ENCODE assay signal across 1 fruit fly cellular context in genomic region chr3R:16987220-16987923, dm6.
TF ChIP-seq lines count a peak whose summit lies in the region.

Gene CG18622, minus strand, starts transcription at chr3R:16987732.

TF ChIP-seq in whole organism, embryonic, 481 proteins besides CTCF, POLR2A, EP300 and RAD21 (continued from another document and continues in another):
- TF ChIP-seq CG16779 (GFP tag; IDR thresholded peaks at IDR 0.05; lab: Robert Waterston, UW): no peak
- no peak for TF ChIP-seq ind (GFP tag; optimal IDR thresholded peaks at IDR 0.05; lab: Kevin White, UChicago)
- no peak for TF ChIP-seq vfl (GFP tag; optimal IDR thresholded peaks at IDR 0.05; lab: Kevin White, UChicago)
- 0 out of 2 replicates have a peak, but pooled peaks have one; percentile 19 for TF ChIP-seq CG4730 (GFP tag; IDR thresholded peaks at IDR 0.05; lab: Robert Waterston, UW)
- no peak for TF ChIP-seq dan (GFP tag; IDR thresholded peaks at IDR 0.05; lab: Robert Waterston, UW)
- no peak for TF ChIP-seq CG1832 (GFP tag; optimal IDR thresholded peaks at IDR 0.05; lab: Kevin White, UChicago)
- no peak for TF ChIP-seq Lim3 (GFP tag; IDR thresholded peaks at IDR 0.05; lab: Robert Waterston, UW)
- TF ChIP-seq Nf-YB (GFP tag; optimal IDR thresholded peaks at IDR 0.05; lab: Kevin White, UChicago): no peak
- no peak for TF ChIP-seq Dip2 (GFP tag; IDR thresholded peaks at IDR 0.05; lab: Robert Waterston, UW)
- TF ChIP-seq CG9727 (GFP tag; optimal IDR thresholded peaks at IDR 0.05; lab: Kevin White, UChicago): no peak
- TF ChIP-seq nerfin-2 (GFP tag; IDR thresholded peaks at IDR 0.05; lab: Robert Waterston, UW; ENCODE audit: partially characterized antibody): 0 out of 2 replicates have a peak, but pooled peaks have one; percentile 19
- TF ChIP-seq zen2 (GFP tag; IDR thresholded peaks at IDR 0.05; lab: Robert Waterston, UW; ENCODE audit: partially characterized antibody): no peak
- peak; percentile 19 for TF ChIP-seq Asciz (GFP tag; optimal IDR thresholded peaks at IDR 0.05; lab: Kevin White, UChicago)
- TF ChIP-seq B-H2 (GFP tag; optimal IDR thresholded peaks at IDR 0.05; lab: Kevin White, UChicago): peak; percentile 19
- no peak for TF ChIP-seq wek (GFP tag; optimal IDR thresholded peaks at IDR 0.05; lab: Kevin White, UChicago)
- no peak for TF ChIP-seq CG10147 (GFP tag; optimal IDR thresholded peaks at IDR 0.05; lab: Kevin White, UChicago)
- no peak for TF ChIP-seq CG42726 (GFP tag; IDR thresholded peaks at IDR 0.05; lab: Robert Waterston, UW; ENCODE audit: partially characterized antibody)
- TF ChIP-seq PHDP (tag; optimal IDR thresholded peaks at IDR 0.05; lab: Kevin White, UChicago): no peak
- TF ChIP-seq CG33557 (GFP tag; optimal IDR thresholded peaks at IDR 0.05; lab: Kevin White, UChicago): no peak
- TF ChIP-seq CG8388 (GFP tag; optimal IDR thresholded peaks at IDR 0.05; lab: Kevin White, UChicago): no peak
- no peak for TF ChIP-seq CG7372 (GFP tag; IDR thresholded peaks at IDR 0.05; lab: Robert Waterston, UW)
- TF ChIP-seq sug (tag; optimal IDR thresholded peaks at IDR 0.05; lab: Kevin White, UChicago): peak; percentile 83
- TF ChIP-seq CG7839 (tag; optimal IDR thresholded peaks at IDR 0.05; lab: Kevin White, UChicago): peak; percentile 38
- TF ChIP-seq sqz (GFP tag; optimal IDR thresholded peaks at IDR 0.05; lab: Kevin White, UChicago): no peak
- no peak for TF ChIP-seq pzg (GFP tag; optimal IDR thresholded peaks at IDR 0.05; lab: Kevin White, UChicago)
- TF ChIP-seq onecut (GFP tag; IDR thresholded peaks at IDR 0.05; lab: Robert Waterston, UW): peak; percentile 41; the same call in 1 of the 2 replicates
- TF ChIP-seq gem (tag; optimal IDR thresholded peaks at IDR 0.05; lab: Kevin White, UChicago): peak; percentile 46
- TF ChIP-seq ci (GFP tag; IDR thresholded peaks at IDR 0.05; lab: Robert Waterston, UW): no peak; the same call in 2 of the 3 replicates
- no peak for TF ChIP-seq CG14965 (GFP tag; optimal IDR thresholded peaks at IDR 0.05; lab: Kevin White, UChicago; ENCODE audit: borderline replicate concordance)
- no peak for TF ChIP-seq knrl (GFP tag; IDR thresholded peaks at IDR 0.05; lab: Robert Waterston, UW; ENCODE audit: partially characterized antibody)
- TF ChIP-seq CG17568 (GFP tag; optimal IDR thresholded peaks at IDR 0.05; lab: Kevin White, UChicago): no peak
- no peak for TF ChIP-seq CG8944 (GFP tag; optimal IDR thresholded peaks at IDR 0.05; lab: Kevin White, UChicago)
- no peak for TF ChIP-seq BEAF-32 (GFP tag; optimal IDR thresholded peaks at IDR 0.05; lab: Kevin White, UChicago)
- no peak for TF ChIP-seq CG2712 (tag; optimal IDR thresholded peaks at IDR 0.05; lab: Kevin White, UChicago)
- TF ChIP-seq Dfd (GFP tag; optimal IDR thresholded peaks at IDR 0.05; lab: Kevin White, UChicago): no peak
- no peak for TF ChIP-seq Nf-YA (GFP tag; IDR thresholded peaks at IDR 0.05; lab: Robert Waterston, UW)
- TF ChIP-seq CG18262 (tag; optimal IDR thresholded peaks at IDR 0.05; lab: Kevin White, UChicago): peak; percentile 3
- no peak for TF ChIP-seq tio (GFP tag; optimal IDR thresholded peaks at IDR 0.05; lab: Kevin White, UChicago)
- no peak for TF ChIP-seq CG30020 (tag; optimal IDR thresholded peaks at IDR 0.05; lab: Kevin White, UChicago)
- no peak for TF ChIP-seq ems (GFP tag; optimal IDR thresholded peaks at IDR 0.05; lab: Kevin White, UChicago)
- 0 out of 2 replicates have a peak, but pooled peaks have one; percentile 3 for TF ChIP-seq Ada2b (GFP tag; IDR thresholded peaks at IDR 0.05; lab: Robert Waterston, UW)
- TF ChIP-seq Spps (tag; optimal IDR thresholded peaks at IDR 0.05; lab: Kevin White, UChicago): no peak
- no peak for TF ChIP-seq Aef1 (GFP tag; IDR thresholded peaks at IDR 0.05; lab: Robert Waterston, UW)
- TF ChIP-seq hbn (GFP tag; IDR thresholded peaks at IDR 0.05; lab: Robert Waterston, UW; ENCODE audit: partially characterized antibody): no peak
- peak; percentile 74; the same call in 1 of the 2 replicates for TF ChIP-seq Bgb (GFP tag; IDR thresholded peaks at IDR 0.05; lab: Robert Waterston, UW; ENCODE audit: partially characterized antibody)
- TF ChIP-seq ken (GFP tag; IDR thresholded peaks at IDR 0.05; lab: Robert Waterston, UW): 0 out of 3 replicates have a peak, but pooled peaks have one; percentile 32
- TF ChIP-seq CG34224 (GFP tag; IDR thresholded peaks at IDR 0.05; lab: Robert Waterston, UW; ENCODE audit: partially characterized antibody): no peak
- peak; percentile 56 to 74 for TF ChIP-seq Trl (optimal IDR thresholded peaks at IDR 0.05; lab: Kevin White, UChicago)
- no peak for TF ChIP-seq Trl (GFP tag; optimal IDR thresholded peaks at IDR 0.05; lab: Kevin White, UChicago)
- TF ChIP-seq HmgD (GFP tag; optimal IDR thresholded peaks at IDR 0.05; lab: Kevin White, UChicago): no peak
- TF ChIP-seq CG2129 (GFP tag; IDR thresholded peaks at IDR 0.05; lab: Robert Waterston, UW; ENCODE audit: partially characterized antibody): no peak
- no peak for TF ChIP-seq CG6689 (GFP tag; IDR thresholded peaks at IDR 0.05; lab: Robert Waterston, UW)
- TF ChIP-seq slp2 (GFP tag; optimal IDR thresholded peaks at IDR 0.05; lab: Kevin White, UChicago): no peak
- no peak for TF ChIP-seq CG9932 (GFP tag; IDR thresholded peaks at IDR 0.05; lab: Robert Waterston, UW)
- no peak for TF ChIP-seq pho (GFP tag; optimal IDR thresholded peaks at IDR 0.05; lab: Kevin White, UChicago)
- TF ChIP-seq tgo (GFP tag; IDR thresholded peaks at IDR 0.05; lab: Robert Waterston, UW): no peak
- no peak for TF ChIP-seq NC2β (GFP tag; optimal IDR thresholded peaks at IDR 0.05; lab: Kevin White, UChicago)
- TF ChIP-seq caup (GFP tag; optimal IDR thresholded peaks at IDR 0.05; lab: Kevin White, UChicago; ENCODE audit: severe bottlenecking): peak; percentile 33
- TF ChIP-seq CG7987 (GFP tag; optimal IDR thresholded peaks at IDR 0.05; lab: Kevin White, UChicago): peak; percentile 26
- peak; percentile 74; the same call in 2 of the 3 replicates for TF ChIP-seq Dbx (GFP tag; IDR thresholded peaks at IDR 0.05; lab: Robert Waterston, UW)
- TF ChIP-seq psq (GFP tag; optimal IDR thresholded peaks at IDR 0.05; lab: Kevin White, UChicago): no peak
- 0 out of 3 replicates have a peak, but pooled peaks have one; percentile 34 for TF ChIP-seq CG7963 (GFP tag; IDR thresholded peaks at IDR 0.05; lab: Robert Waterston, UW; ENCODE audit: partially characterized antibody)
- no peak for TF ChIP-seq CG4617 (GFP tag; optimal IDR thresholded peaks at IDR 0.05; lab: Kevin White, UChicago; ENCODE audit: borderline replicate concordance)
- peak; percentile 36 for TF ChIP-seq Ssrp (tag; optimal IDR thresholded peaks at IDR 0.05; lab: Kevin White, UChicago)
- TF ChIP-seq eve (GFP tag; optimal IDR thresholded peaks at IDR 0.05; lab: Kevin White, UChicago): no peak
- TF ChIP-seq CG11696 (GFP tag; IDR thresholded peaks at IDR 0.05; lab: Robert Waterston, UW): no peak
- no peak for TF ChIP-seq bcd (GFP tag; optimal IDR thresholded peaks at IDR 0.05; lab: Kevin White, UChicago)
- TF ChIP-seq cas (GFP tag; IDR thresholded peaks at IDR 0.05; lab: Robert Waterston, UW): no peak
- TF ChIP-seq p53 (GFP tag; optimal IDR thresholded peaks at IDR 0.05; lab: Kevin White, UChicago): no peak
- no peak for TF ChIP-seq Myb (GFP tag; optimal IDR thresholded peaks at IDR 0.05; lab: Kevin White, UChicago)
- TF ChIP-seq Deaf1 (tag; optimal IDR thresholded peaks at IDR 0.05; lab: Kevin White, UChicago): peak; percentile 88
- TF ChIP-seq pnt (GFP tag; optimal IDR thresholded peaks at IDR 0.05; lab: Kevin White, UChicago): no peak
- no peak for TF ChIP-seq CG7357 (GFP tag; IDR thresholded peaks at IDR 0.05; lab: Robert Waterston, UW)
- no peak for TF ChIP-seq CG31441 (GFP tag; IDR thresholded peaks at IDR 0.05; lab: Robert Waterston, UW)
- no peak for TF ChIP-seq CG10274 (GFP tag; optimal IDR thresholded peaks at IDR 0.05; lab: Kevin White, UChicago)
- TF ChIP-seq CG11723 (GFP tag; optimal IDR thresholded peaks at IDR 0.05; lab: Kevin White, UChicago): no peak
- TF ChIP-seq kay (GFP tag; optimal IDR thresholded peaks at IDR 0.05; lab: Kevin White, UChicago): no peak
- TF ChIP-seq CG17829 (tag; optimal IDR thresholded peaks at IDR 0.05; lab: Kevin White, UChicago): no peak
- no peak for TF ChIP-seq TFAM (GFP tag; optimal IDR thresholded peaks at IDR 0.05; lab: Kevin White, UChicago)
- no peak for TF ChIP-seq Mrtf (GFP tag; IDR thresholded peaks at IDR 0.05; lab: Robert Waterston, UW)
- no peak for TF ChIP-seq CG14710 (tag; optimal IDR thresholded peaks at IDR 0.05; lab: Kevin White, UChicago)
- TF ChIP-seq usp (GFP tag; optimal IDR thresholded peaks at IDR 0.05; lab: Kevin White, UChicago): no peak
- no peak; the same call in 1 of the 2 replicates for TF ChIP-seq tna (GFP tag; IDR thresholded peaks at IDR 0.05; lab: Robert Waterston, UW; ENCODE audit: partially characterized antibody)
- TF ChIP-seq Vsx1 (GFP tag; optimal IDR thresholded peaks at IDR 0.05; lab: Kevin White, UChicago): no peak
- TF ChIP-seq dpn (GFP tag; optimal IDR thresholded peaks at IDR 0.05; lab: Kevin White, UChicago): no peak
- no peak for TF ChIP-seq CG16863 (GFP tag; optimal IDR thresholded peaks at IDR 0.05; lab: Kevin White, UChicago)
- no peak for TF ChIP-seq ro (GFP tag; IDR thresholded peaks at IDR 0.05; lab: Robert Waterston, UW)
- no peak for TF ChIP-seq CG11398 (GFP tag; optimal IDR thresholded peaks at IDR 0.05; lab: Kevin White, UChicago)
- no peak for TF ChIP-seq nau (GFP tag; optimal IDR thresholded peaks at IDR 0.05; lab: Kevin White, UChicago)
- no peak for TF ChIP-seq Nf-YC (tag; optimal IDR thresholded peaks at IDR 0.05; lab: Kevin White, UChicago)
- no peak for TF ChIP-seq CG4820 (GFP tag; optimal IDR thresholded peaks at IDR 0.05; lab: Kevin White, UChicago)
- no peak for TF ChIP-seq CG7745 (tag; optimal IDR thresholded peaks at IDR 0.05; lab: Kevin White, UChicago)
- no peak for TF ChIP-seq zfh2 (GFP tag; optimal IDR thresholded peaks at IDR 0.05; lab: Kevin White, UChicago)
- no peak for TF ChIP-seq Dll (GFP tag; IDR thresholded peaks at IDR 0.05; lab: Robert Waterston, UW; ENCODE audit: partially characterized antibody)
- no peak for TF ChIP-seq da (GFP tag; optimal IDR thresholded peaks at IDR 0.05; lab: Kevin White, UChicago)
- no peak for TF ChIP-seq CG4424 (GFP tag; optimal IDR thresholded peaks at IDR 0.05; lab: Kevin White, UChicago)
- no peak for TF ChIP-seq stc (GFP tag; IDR thresholded peaks at IDR 0.05; lab: Robert Waterston, UW)
- no peak for TF ChIP-seq kah (GFP tag; optimal IDR thresholded peaks at IDR 0.05; lab: Kevin White, UChicago)
- TF ChIP-seq Opbp (GFP tag; IDR thresholded peaks at IDR 0.05; lab: Robert Waterston, UW; ENCODE audit: partially characterized antibody): no peak
- TF ChIP-seq E2f2 (GFP tag; IDR thresholded peaks at IDR 0.05; lab: Robert Waterston, UW): no peak
- no peak for TF ChIP-seq stwl (tag; optimal IDR thresholded peaks at IDR 0.05; lab: Kevin White, UChicago)
- TF ChIP-seq CG4328 (GFP tag; optimal IDR thresholded peaks at IDR 0.05; lab: Kevin White, UChicago): no peak
- no peak for TF ChIP-seq MTF-1 (GFP tag; optimal IDR thresholded peaks at IDR 0.05; lab: Kevin White, UChicago; ENCODE audit: borderline replicate concordance)
- peak; percentile 44; the same call in 1 of the 3 replicates for TF ChIP-seq vnd (GFP tag; IDR thresholded peaks at IDR 0.05; lab: Robert Waterston, UW; ENCODE audit: partially characterized antibody)
- TF ChIP-seq abd-A (tag; optimal IDR thresholded peaks at IDR 0.05; lab: Kevin White, UChicago): peak; percentile 66
- TF ChIP-seq ac (GFP tag; optimal IDR thresholded peaks at IDR 0.05; lab: Kevin White, UChicago): no peak
- no peak for TF ChIP-seq CG8290 (GFP tag; optimal IDR thresholded peaks at IDR 0.05; lab: Kevin White, UChicago)
- TF ChIP-seq CG8290 (tag; optimal IDR thresholded peaks at IDR 0.05; lab: Kevin White, UChicago): peak in 1 of 2 experiments; percentile 49
- peak; percentile 48 for TF ChIP-seq CG3163 (GFP tag; optimal IDR thresholded peaks at IDR 0.05; lab: Kevin White, UChicago)
- TF ChIP-seq Gug (GFP tag; IDR thresholded peaks at IDR 0.05; lab: Robert Waterston, UW): no peak
- no peak for TF ChIP-seq NfI (GFP tag; optimal IDR thresholded peaks at IDR 0.05; lab: Kevin White, UChicago)
- TF ChIP-seq Antp (GFP tag; optimal IDR thresholded peaks at IDR 0.05; lab: Kevin White, UChicago): no peak
- no peak for TF ChIP-seq Chrac-16 (GFP tag; optimal IDR thresholded peaks at IDR 0.05; lab: Kevin White, UChicago)
- TF ChIP-seq bab2 (GFP tag; optimal IDR thresholded peaks at IDR 0.05; lab: Kevin White, UChicago): no peak
- no peak for TF ChIP-seq Eip74EF (GFP tag; optimal IDR thresholded peaks at IDR 0.05; lab: Kevin White, UChicago)
- TF ChIP-seq ATbp (GFP tag; optimal IDR thresholded peaks at IDR 0.05; lab: Kevin White, UChicago): no peak
- no peak for TF ChIP-seq sim (GFP tag; IDR thresholded peaks at IDR 0.05; lab: Robert Waterston, UW)
- no peak for TF ChIP-seq ewg (GFP tag; optimal IDR thresholded peaks at IDR 0.05; lab: Kevin White, UChicago)
- TF ChIP-seq maf-S (GFP tag; optimal IDR thresholded peaks at IDR 0.05; lab: Kevin White, UChicago): no peak
- TF ChIP-seq CG14050 (GFP tag; IDR thresholded peaks at IDR 0.05; lab: Robert Waterston, UW): no peak
- no peak for TF ChIP-seq prd (optimal IDR thresholded peaks at IDR 0.05; lab: Kevin White, UChicago)
- TF ChIP-seq prd (GFP tag; IDR thresholded peaks at IDR 0.05; lab: Robert Waterston, UW): no peak
- TF ChIP-seq tll (GFP tag; optimal IDR thresholded peaks at IDR 0.05; lab: Kevin White, UChicago): no peak
- TF ChIP-seq CG17361 (GFP tag; IDR thresholded peaks at IDR 0.05; lab: Robert Waterston, UW): peak; percentile 8; the same call in 2 of the 3 replicates
- 0 out of 2 replicates have a peak, but pooled peaks have one; percentile 2 for TF ChIP-seq slbo (GFP tag; IDR thresholded peaks at IDR 0.05; lab: Robert Waterston, UW)
- no peak for TF ChIP-seq HLH54F (GFP tag; optimal IDR thresholded peaks at IDR 0.05; lab: Kevin White, UChicago)
- TF ChIP-seq dysf (GFP tag; IDR thresholded peaks at IDR 0.05; lab: Robert Waterston, UW): no peak
- no peak for TF ChIP-seq nerfin-1 (tag; optimal IDR thresholded peaks at IDR 0.05; lab: Kevin White, UChicago)
- no peak for TF ChIP-seq tx (GFP tag; optimal IDR thresholded peaks at IDR 0.05; lab: Kevin White, UChicago)
- TF ChIP-seq Sox102F (GFP tag; optimal IDR thresholded peaks at IDR 0.05; lab: Kevin White, UChicago): peak; percentile 28
- TF ChIP-seq rib (GFP tag; IDR thresholded peaks at IDR 0.05; lab: Robert Waterston, UW): peak; percentile 64; the same call in 1 of the 2 replicates
- peak; percentile 11 for TF ChIP-seq ERR (GFP tag; optimal IDR thresholded peaks at IDR 0.05; lab: Kevin White, UChicago)
- no peak for TF ChIP-seq CG3726 (GFP tag; IDR thresholded peaks at IDR 0.05; lab: Robert Waterston, UW)
